Fruit fly (Drosophila melanogaster): ENCODE data around the gene SNCF.

The SNCF gene

DNA sequence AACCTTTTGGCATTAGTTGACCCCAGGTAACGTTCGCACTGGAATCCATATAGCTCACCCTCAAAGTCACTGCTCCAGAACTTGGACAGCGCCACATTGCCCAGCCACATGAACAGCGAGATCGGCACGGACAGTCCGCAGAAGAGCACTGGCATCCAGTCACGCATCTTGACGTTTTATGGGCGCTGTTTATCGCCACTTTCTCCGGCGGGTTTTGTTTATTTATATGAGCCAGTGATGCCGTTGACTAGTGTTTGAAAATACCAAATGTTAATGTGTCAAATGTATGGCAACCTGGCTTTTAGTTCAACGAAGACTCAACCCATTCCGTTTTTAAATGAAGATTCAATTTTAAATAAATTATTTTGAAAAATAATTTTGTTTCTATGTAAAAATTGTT, 9.2 kb downstream of the SNCF start, which contains the start of gene CG10171 (continued):
- TF ChIP-seq Opbp (GFP tag; IDR thresholded peaks at IDR 0.05; ENCODE audit: partially characterized antibody), result peak; percentile 69
- no peak for TF ChIP-seq tgo (GFP tag; IDR thresholded peaks at IDR 0.05)
- no peak for TF ChIP-seq hbn (GFP tag; IDR thresholded peaks at IDR 0.05; ENCODE audit: partially characterized antibody)
- peak; percentile 39 for TF ChIP-seq CTCF (GFP tag; optimal IDR thresholded peaks at IDR 0.05)
- no peak for TF ChIP-seq jumu (GFP tag; optimal IDR thresholded peaks at IDR 0.05)
- no peak for TF ChIP-seq CG16863 (GFP tag; optimal IDR thresholded peaks at IDR 0.05)
- 0 out of 2 replicates have a peak, but pooled peaks have one; percentile 6 for TF ChIP-seq E2f1 (GFP tag; IDR thresholded peaks at IDR 0.05)
- TF ChIP-seq Sin3A (optimal IDR thresholded peaks at IDR 0.05), result no peak
- peak; percentile 43; the same call in 1 of the 2 replicates for TF ChIP-seq Dref (GFP tag; IDR thresholded peaks at IDR 0.05)
- TF ChIP-seq HLH54F (GFP tag; optimal IDR thresholded peaks at IDR 0.05), result no peak
- TF ChIP-seq CG9797 (GFP tag; optimal IDR thresholded peaks at IDR 0.05), result no peak
- no peak for TF ChIP-seq CG11398 (GFP tag; optimal IDR thresholded peaks at IDR 0.05)
- TF ChIP-seq Awh (GFP tag; IDR thresholded peaks at IDR 0.05), result no peak
- no peak for TF ChIP-seq CG12219 (GFP tag; optimal IDR thresholded peaks at IDR 0.05)
- TF ChIP-seq CG11504 (tag; optimal IDR thresholded peaks at IDR 0.05), result no peak
- TF ChIP-seq NFAT (GFP tag; IDR thresholded peaks at IDR 0.05), result peak; percentile 11; the same call in 1 of the 2 replicates
- no peak for TF ChIP-seq D19B (GFP tag; optimal IDR thresholded peaks at IDR 0.05)
- TF ChIP-seq Xrp1 (GFP tag; IDR thresholded peaks at IDR 0.05), result no peak
- no peak for TF ChIP-seq cg (GFP tag; optimal IDR thresholded peaks at IDR 0.05)
- no peak for TF ChIP-seq org-1 (GFP tag; optimal IDR thresholded peaks at IDR 0.05)
- no peak for TF ChIP-seq CG7987 (GFP tag; optimal IDR thresholded peaks at IDR 0.05)
- no peak for TF ChIP-seq scrt (GFP tag; optimal IDR thresholded peaks at IDR 0.05)
- no peak for TF ChIP-seq usp (GFP tag; optimal IDR thresholded peaks at IDR 0.05)
- TF ChIP-seq CG3281 (GFP tag; optimal IDR thresholded peaks at IDR 0.05), result no peak
- TF ChIP-seq CG6854 (GFP tag; optimal IDR thresholded peaks at IDR 0.05), result no peak
- TF ChIP-seq kah (GFP tag; optimal IDR thresholded peaks at IDR 0.05), result no peak
- no peak for TF ChIP-seq CG13624 (GFP tag; optimal IDR thresholded peaks at IDR 0.05)
- no peak for TF ChIP-seq abd-A (tag; optimal IDR thresholded peaks at IDR 0.05)
- TF ChIP-seq CG3847 (GFP tag; IDR thresholded peaks at IDR 0.05), result peak; percentile 89
- TF ChIP-seq br (optimal IDR thresholded peaks at IDR 0.05), result no peak
- TF ChIP-seq CG2875 (GFP tag; optimal IDR thresholded peaks at IDR 0.05), result no peak
- TF ChIP-seq CG1602 (GFP tag; optimal IDR thresholded peaks at IDR 0.05), result no peak
- no peak for TF ChIP-seq CG43689 (GFP tag; IDR thresholded peaks at IDR 0.05)
- no peak for TF ChIP-seq Bteb2 (GFP tag; optimal IDR thresholded peaks at IDR 0.05)
- no peak for TF ChIP-seq chm (GFP tag; IDR thresholded peaks at IDR 0.05)
- TF ChIP-seq CG16815 (GFP tag; optimal IDR thresholded peaks at IDR 0.05), result no peak
- no peak for TF ChIP-seq ATbp (GFP tag; optimal IDR thresholded peaks at IDR 0.05)
- peak; percentile 20 for TF ChIP-seq trem (tag; optimal IDR thresholded peaks at IDR 0.05)
- TF ChIP-seq phol (tag; optimal IDR thresholded peaks at IDR 0.05), result peak; percentile 11
- TF ChIP-seq ash1 (GFP tag; optimal IDR thresholded peaks at IDR 0.05), result no peak
- TF ChIP-seq CG2199 (GFP tag; IDR thresholded peaks at IDR 0.05), result no peak
- peak; percentile 45; the same call in 1 of the 3 replicates for TF ChIP-seq CG34422 (GFP tag; IDR thresholded peaks at IDR 0.05)
- no peak for TF ChIP-seq her (GFP tag; optimal IDR thresholded peaks at IDR 0.05)
- peak; percentile 38; the same call in 1 of the 3 replicates for TF ChIP-seq CG16813 (GFP tag; IDR thresholded peaks at IDR 0.05; ENCODE audit: partially characterized antibody)
- peak; percentile 20 for TF ChIP-seq gfzf (GFP tag; optimal IDR thresholded peaks at IDR 0.05)
- no peak for TF ChIP-seq ind (GFP tag; optimal IDR thresholded peaks at IDR 0.05)
- no peak for TF ChIP-seq CG11695 (GFP tag; IDR thresholded peaks at IDR 0.05)
- TF ChIP-seq hkb (optimal IDR thresholded peaks at IDR 0.05), result no peak
- TF ChIP-seq hkb (GFP tag; IDR thresholded peaks at IDR 0.05), result no peak
- no peak for TF ChIP-seq CG17612 (GFP tag; IDR thresholded peaks at IDR 0.05)
- no peak for TF ChIP-seq mam (GFP tag; optimal IDR thresholded peaks at IDR 0.05)
- peak; percentile 35; the same call in 1 of the 2 replicates for TF ChIP-seq amos (GFP tag; IDR thresholded peaks at IDR 0.05; ENCODE audit: partially characterized antibody)
- no peak for TF ChIP-seq dimm (GFP tag; IDR thresholded peaks at IDR 0.05)
